Worm (Caenorhabditis elegans): ENCODE measurements around the gene csn-6.

- no peak for TF ChIP-seq hlh-30 (tag; optimal IDR thresholded peaks at IDR 0.05; ENCODE audit: insufficient read depth)
- no peak for TF ChIP-seq nhr-28 (tag; optimal IDR thresholded peaks at IDR 0.05)
- TF ChIP-seq nhr-102 (tag; optimal IDR thresholded peaks at IDR 0.05) = no peak
- no peak for TF ChIP-seq mdl-1 (tag; optimal IDR thresholded peaks at IDR 0.05)
- TF ChIP-seq ctbp-1 (GFP tag; IDR thresholded peaks at IDR 0.05) = no peak
- TF ChIP-seq ceh-44 (GFP tag; IDR thresholded peaks at IDR 0.05) = no peak
- no peak for TF ChIP-seq ama-1 (optimal IDR thresholded peaks at IDR 0.05)
- no peak for TF ChIP-seq Y75B8A.6 (GFP tag; IDR thresholded peaks at IDR 0.05)
- TF ChIP-seq mep-1 (tag; optimal IDR thresholded peaks at IDR 0.05) = no peak
- no peak for TF ChIP-seq zip-11 (GFP tag; IDR thresholded peaks at IDR 0.05)
- no peak for TF ChIP-seq egl-27 (tag; optimal IDR thresholded peaks at IDR 0.05)
- no peak for TF ChIP-seq lin-38 (GFP tag; IDR thresholded peaks at IDR 0.05)
Measured at ce11 chrIV:13331285-13331684, 30.7 kb downstream of the csn-6 start, which contains the start of gene pqn-74.

All from whole organism, L4 larva.